Worm (Caenorhabditis elegans): ENCODE results near the gene arrd-28.

DNA sequence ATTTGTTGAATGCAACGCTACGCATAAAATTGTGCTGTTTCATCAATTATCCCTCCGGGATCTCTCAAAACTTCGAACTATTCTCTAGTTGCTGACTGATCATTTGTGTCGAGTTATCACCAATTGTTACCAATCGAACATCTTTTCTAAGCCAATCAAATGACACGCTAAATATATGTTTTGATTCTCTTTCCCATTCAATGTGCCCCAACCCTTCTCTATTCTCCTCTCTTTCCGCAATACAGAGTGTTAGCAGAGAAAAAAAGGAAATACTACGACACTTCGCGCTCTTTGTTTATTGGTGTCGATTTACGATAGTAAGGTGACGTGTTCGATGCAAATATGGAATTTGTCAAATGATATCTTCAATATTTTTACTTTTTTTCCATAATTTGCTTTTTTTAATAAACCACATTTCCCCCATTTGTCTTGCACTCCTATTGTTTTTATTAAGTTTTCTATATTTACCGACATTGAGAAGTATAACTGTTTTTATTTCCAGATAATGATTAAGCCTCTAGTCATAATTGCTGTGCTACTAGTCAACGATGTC lies 13.5 kb downstream of the arrd-28 start, which contains the start of gene nucb-1:
- TF ChIP-seq scrt-1 (GFP tag; IDR thresholded peaks at IDR 0.05) (no peak), ceh-36 (tag; optimal IDR thresholded peaks at IDR 0.05) (no peak), sea-1 (GFP tag; conservative IDR thresholded peaks at IDR 0.05) (no peak), tbx-11 (GFP tag; IDR thresholded peaks at IDR 0.05) (no peak), ets-7 (tag; optimal IDR thresholded peaks at IDR 0.05) (no peak)
